Worm (Caenorhabditis elegans) whole organism, mixed stage, embryonic: ENCODE data around the gene ZK180.5.

Experiments
- ces-1 ChIP-seq: fragments of 150-350 bp; optimal IDR thresholded peaks from 2 replicates; lab custom pipeline; 2014; ENCODE audit warnings: missing biosample characterization, missing genetic modification reagents, missing genetic modification characterization
- elt-1 ChIP-seq: sonication (generic microtip); optimal IDR thresholded peaks from 2 replicates; lab custom pipeline; 2017; ENCODE audit warnings: missing genetic modification characterization, mild to moderate bottlenecking, missing compliant biosample characterization, antibody characterized with exemption, moderate library complexity, borderline replicate concordance; ENCODE audit not compliant: insufficient read depth
- elt-3 ChIP-seq: fragments of 150-350 bp; optimal IDR thresholded peaks from 2 replicates; lab custom pipeline; 2014; ENCODE audit warnings: missing biosample characterization, missing genetic modification characterization
- lsy-2 ChIP-seq: fragments of 150-350 bp; optimal IDR thresholded peaks from 2 replicates; lab custom pipeline; 2014; ENCODE audit warnings: missing biosample characterization, missing genetic modification characterization
- nhr-12 ChIP-seq: fragments of 150-350 bp; optimal IDR thresholded peaks from 2 replicates; lab custom pipeline; 2014; ENCODE audit warnings: missing biosample characterization, missing genetic modification characterization
- pha-4 ChIP-seq: fragments of 150-350 bp; optimal IDR thresholded peaks from 2 replicates; lab custom pipeline; 2018; ENCODE audit warnings: missing biosample characterization, missing genetic modification reagents, missing genetic modification characterization
- unc-39 ChIP-seq: fragments of 150-350 bp; optimal IDR thresholded peaks from 2 replicates; lab custom pipeline; 2014; ENCODE audit warnings: missing biosample characterization, missing genetic modification characterization
- unc-62 ChIP-seq: fragments of 150-350 bp; optimal IDR thresholded peaks from 2 replicates; lab custom pipeline; 2014; ENCODE audit warnings: missing biosample characterization, missing genetic modification reagents, missing genetic modification characterization

DNA sequence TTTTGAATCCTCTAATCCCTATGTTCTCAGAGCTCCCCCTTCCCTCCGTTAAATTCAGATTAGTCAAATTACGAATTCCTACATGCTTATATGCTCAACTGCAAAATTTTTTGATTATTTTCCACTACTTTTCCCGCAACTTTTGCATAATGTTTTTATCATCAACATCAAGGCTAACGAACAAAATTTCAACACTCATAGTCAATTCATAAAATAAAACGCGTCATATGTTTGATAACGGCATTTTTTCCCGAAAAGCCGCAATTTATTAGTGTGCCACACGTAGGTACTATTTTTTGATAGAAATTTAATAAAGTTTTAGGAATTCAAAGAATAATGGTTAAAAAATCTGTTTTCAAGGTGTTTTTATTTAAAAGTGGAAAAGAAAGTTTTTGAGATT, 42.2 kb upstream of the ZK180.5 start:
- TF ChIP-seq unc-39 (no peak), elt-1 (tag; lab: Kevin White, UChicago) (no peak), elt-3 (tag; lab: Kevin White, UChicago) (no peak), nhr-12 (no peak), unc-62 (GFP tag; lab: Kevin White, UChicago) (no peak), ces-1 (GFP tag; lab: Kevin White, UChicago) (no peak), pha-4 (tag; lab: Kevin White, UChicago) (no peak), lsy-2 (no peak)
